Worm (Caenorhabditis elegans) whole organism, young adult: ENCODE measurements around the gene T28C12.1.
A peak's percentile ranks its signal among the peaks of the same experiment; 100 is the strongest.

ENCODE experiments used
- B0261.1 ChIP-seq: sonication (generic microtip); optimal IDR thresholded peaks from 2 replicates; lab custom pipeline; 2016; ENCODE audit warnings: mild to moderate bottlenecking, missing genetic modification characterization, moderate library complexity, missing compliant biosample characterization
- C06A6.2 ChIP-seq: fragments of 200-800 bp; sonication (Bioruptor generic); conservative IDR thresholded peaks from 2 replicates; pipeline ENCODE4 v1.3.6; 2022; ENCODE audit warnings: missing genetic modification characterization, missing compliant biosample characterization
- F52B5.7 ChIP-seq: sonication (generic microtip); optimal IDR thresholded peaks from 2 replicates; lab custom pipeline; 2016; ENCODE audit warnings: mild to moderate bottlenecking, missing genetic modification characterization, missing compliant biosample characterization
- K12H6.12 ChIP-seq: fragments of 200-800 bp; sonication (Bioruptor generic); optimal IDR thresholded peaks from 2 replicates; lab custom pipeline; 2018; ENCODE audit warnings: mild to moderate bottlenecking, missing genetic modification characterization, missing compliant biosample characterization
- T07F8.4 ChIP-seq: sonication (generic microtip); optimal IDR thresholded peaks from 2 replicates; lab custom pipeline; 2016; ENCODE audit warnings: mild to moderate bottlenecking, missing genetic modification characterization, moderate library complexity, missing compliant biosample characterization
- T26A5.8 ChIP-seq: sonication (generic microtip); optimal IDR thresholded peaks from 2 replicates; lab custom pipeline; 2016; ENCODE audit warnings: missing genetic modification characterization, missing compliant biosample characterization
- athp-1 ChIP-seq: sonication (generic microtip); optimal IDR thresholded peaks from 2 replicates; lab custom pipeline; 2017; ENCODE audit warnings: mild to moderate bottlenecking, missing genetic modification characterization, missing compliant biosample characterization
- attf-5 ChIP-seq: fragments of 200-800 bp; sonication (Bioruptor generic); optimal IDR thresholded peaks from 2 replicates; lab custom pipeline; 2018; ENCODE audit warnings: mild to moderate bottlenecking, missing genetic modification characterization, missing compliant biosample characterization
- cebp-1 ChIP-seq, 2 experiments: fragments of 200-800 bp in 1 of 2; sonication (Bioruptor generic) in 1 of 2; sonication (generic microtip) in 1 of 2; IDR thresholded peaks in 1 of 2; optimal IDR thresholded peaks in 1 of 2; 2 replicates each; pipeline versions ENCODE4 v1.3.6 to Lab custom; 2017 to 2022; ENCODE audit warnings: missing compliant biosample characterization in 2 of 2, missing genetic modification characterization in 2 of 2, mild to moderate bottlenecking in 1 of 2, missing genetic modification reagents in 1 of 2, moderate library complexity in 1 of 2
- ceh-91 ChIP-seq: fragments of 200-800 bp; sonication (Bioruptor generic); IDR thresholded peaks from 2 replicates; pipeline ENCODE4 v1.3.6; 2022; ENCODE audit warnings: missing genetic modification reagents, missing genetic modification characterization, missing compliant biosample characterization
- efl-1 ChIP-seq: fragments of 150-350 bp; optimal IDR thresholded peaks from 2 replicates; lab custom pipeline; 2014; ENCODE audit warnings: missing biosample characterization, missing genetic modification reagents, missing genetic modification characterization
- ekl-4 ChIP-seq: fragments of 200-800 bp; sonication (Bioruptor generic); IDR thresholded peaks from 2 replicates; pipeline ENCODE4 v1.3.6; 2022; ENCODE audit warnings: missing genetic modification reagents, missing genetic modification characterization, missing compliant biosample characterization
- let-526 ChIP-seq: fragments of 200-800 bp; sonication (Bioruptor generic); IDR thresholded peaks from 2 replicates; pipeline ENCODE4 v1.3.6; 2022; ENCODE audit warnings: missing genetic modification reagents, missing genetic modification characterization, missing compliant biosample characterization
- let-607 ChIP-seq, 2 experiments: fragments of 200-800 bp in 1 of 2; sonication (Bioruptor generic) in 1 of 2; sonication (generic microtip) in 1 of 2; optimal IDR thresholded peaks; 2 replicates each; lab custom pipeline; 2016 to 2018; ENCODE audit warnings: mild to moderate bottlenecking in 2 of 2, missing compliant biosample characterization in 2 of 2, missing genetic modification characterization in 2 of 2, moderate library complexity in 2 of 2, missing genotype in 1 of 2
- lin-26 ChIP-seq: fragments of 200-800 bp; sonication (Bioruptor generic); IDR thresholded peaks from 2 replicates; pipeline ENCODE4 v1.3.6; 2022; ENCODE audit warnings: missing genetic modification reagents, missing genetic modification characterization, missing compliant biosample characterization
- lin-54 ChIP-seq: fragments of 200-800 bp; sonication (Bioruptor generic); optimal IDR thresholded peaks from 2 replicates; lab custom pipeline; 2018; ENCODE audit warnings: mild to moderate bottlenecking, missing genetic modification characterization, missing compliant biosample characterization
- lsl-1 ChIP-seq: fragments of 200-800 bp; sonication (Bioruptor generic); optimal IDR thresholded peaks from 2 replicates; lab custom pipeline; 2018; ENCODE audit warnings: mild to moderate bottlenecking, missing genetic modification characterization, moderate library complexity, missing compliant biosample characterization
- madf-10 ChIP-seq: sonication (generic microtip); optimal IDR thresholded peaks from 2 replicates; lab custom pipeline; 2016; ENCODE audit warnings: mild to moderate bottlenecking, missing genetic modification characterization, missing compliant biosample characterization
- madf-3 ChIP-seq: fragments of 200-800 bp; sonication (Bioruptor generic); IDR thresholded peaks from 2 replicates; pipeline ENCODE4 v1.3.6; 2022; ENCODE audit warnings: missing genetic modification reagents, missing genetic modification characterization, missing compliant biosample characterization
- mcd-1 ChIP-seq: fragments of 200-800 bp; sonication (Bioruptor generic); IDR thresholded peaks from 2 replicates; pipeline ENCODE4 v1.3.6; 2022; ENCODE audit warnings: missing genetic modification reagents, missing genetic modification characterization, missing compliant biosample characterization
- mes-4 ChIP-seq: sonication (generic microtip); optimal IDR thresholded peaks from 2 replicates; lab custom pipeline; 2016; ENCODE audit warnings: missing genotype, missing genetic modification characterization, missing compliant biosample characterization
- nfyb-1 ChIP-seq: fragments of 200-800 bp; sonication (Bioruptor generic); IDR thresholded peaks from 2 replicates; pipeline ENCODE4 v1.3.6; 2022; ENCODE audit warnings: missing genetic modification reagents, missing genetic modification characterization, missing compliant biosample characterization
- nhr-90 ChIP-seq: sonication (generic microtip); optimal IDR thresholded peaks from 2 replicates; lab custom pipeline; 2016; ENCODE audit warnings: missing genotype, mild to moderate bottlenecking, missing genetic modification characterization, missing compliant biosample characterization
- pha-4 ChIP-seq: fragments of 150-350 bp; sonication (generic microtip); optimal IDR thresholded peaks from 2 replicates; lab custom pipeline; 2014; ENCODE audit warnings: missing biosample characterization, missing genetic modification reagents, missing genetic modification characterization
- rcor-1 ChIP-seq: fragments of 200-800 bp; sonication (Bioruptor generic); IDR thresholded peaks from 2 replicates; pipeline ENCODE4 v1.3.6; 2022; ENCODE audit warnings: missing genetic modification reagents, missing genetic modification characterization, missing compliant biosample characterization
- repo-1 ChIP-seq: sonication (generic microtip); optimal IDR thresholded peaks from 2 replicates; lab custom pipeline; 2017; ENCODE audit warnings: mild to moderate bottlenecking, missing genetic modification characterization, missing compliant biosample characterization
- rpc-1 ChIP-seq, 2 experiments: fragments of 150-350 bp in 1 of 2; sonication (generic microtip) in 1 of 2; optimal IDR thresholded peaks; 2 replicates each; lab custom pipeline; 2014 to 2018; ENCODE audit warnings: missing biosample characterization in 1 of 2, missing genetic modification characterization in 1 of 2, missing genetic modification reagents in 1 of 2, missing genotype in 1 of 2
- snpc-1.1 ChIP-seq: sonication (generic microtip); optimal IDR thresholded peaks from 2 replicates; lab custom pipeline; 2017; ENCODE audit warnings: missing genetic modification characterization, mild to moderate bottlenecking, missing compliant biosample characterization, antibody characterized with exemption, moderate library complexity, missing genotype, missing genetic modification reagents; ENCODE audit not compliant: insufficient read depth
- snpc-3.4 ChIP-seq: sonication (generic microtip); optimal IDR thresholded peaks from 2 replicates; lab custom pipeline; 2017; ENCODE audit warnings: missing genetic modification characterization, mild to moderate bottlenecking, missing compliant biosample characterization, antibody characterized with exemption, moderate library complexity, missing genotype, missing genetic modification reagents
- snpc-4 ChIP-seq, 5 experiments: fragments of 150-350 bp in 1 of 5; sonication (generic microtip) in 4 of 5; optimal IDR thresholded peaks; 2 replicates each; lab custom pipeline; 2014 to 2018; ENCODE audit warnings: missing genetic modification characterization in 5 of 5, missing biosample characterization in 3 of 5, antibody characterized with exemption in 2 of 5, mild to moderate bottlenecking in 2 of 5, missing compliant biosample characterization in 2 of 5, missing genotype in 2 of 5, moderate library complexity in 2 of 5, missing genetic modification reagents in 1 of 5
- tbx-9 ChIP-seq: sonication (generic microtip); optimal IDR thresholded peaks from 2 replicates; lab custom pipeline; 2016; ENCODE audit warnings: borderline replicate concordance, missing genetic modification characterization, inconsistent platforms, missing compliant biosample characterization
- zfh-2 ChIP-seq: fragments of 200-800 bp; sonication (Bioruptor generic); conservative IDR thresholded peaks from 2 replicates; pipeline ENCODE4 v1.3.6; 2022; ENCODE audit warnings: missing genetic modification reagents, missing genetic modification characterization, missing compliant biosample characterization
- ztf-26 ChIP-seq: sonication (generic microtip); optimal IDR thresholded peaks from 2 replicates; lab custom pipeline; 2017; ENCODE audit warnings: missing genetic modification characterization, missing compliant biosample characterization
- ztf-28 ChIP-seq: fragments of 200-800 bp; sonication (Bioruptor generic); IDR thresholded peaks from 2 replicates; pipeline ENCODE4 v1.3.6; 2022; ENCODE audit warnings: missing genetic modification reagents, missing genetic modification characterization, missing compliant biosample characterization
- ztf-3 ChIP-seq: fragments of 200-800 bp; sonication (Bioruptor generic); optimal IDR thresholded peaks from 2 replicates; lab custom pipeline; 2018; ENCODE audit warnings: mild to moderate bottlenecking, missing genetic modification characterization, missing compliant biosample characterization

T28C12.1 gene

DNA sequence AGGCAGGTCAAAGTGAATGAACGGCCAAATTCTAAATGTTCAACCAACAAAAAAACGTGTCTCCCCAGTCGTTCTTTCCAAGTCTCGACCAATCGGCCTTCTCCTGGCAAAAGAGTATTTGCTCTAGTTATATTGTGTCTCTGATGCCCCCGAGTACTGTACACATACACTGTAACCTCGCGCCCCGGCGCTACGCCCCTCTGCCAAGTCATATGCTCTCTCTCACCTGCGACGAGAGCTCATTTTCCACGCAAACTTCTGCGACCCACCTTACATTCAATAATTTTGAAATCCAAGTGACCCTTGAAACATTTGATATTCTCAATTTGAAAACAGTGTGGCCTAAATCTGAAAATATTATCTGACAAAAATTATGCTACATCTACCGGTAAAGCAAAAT, 25.5 kb downstream of the T28C12.1 start:
- TF ChIP-seq lin-54, result no peak
- TF ChIP-seq let-526 (GFP tag; lab: Robert Waterston, UW), result no peak
- TF ChIP-seq ztf-3 (GFP tag; lab: Kevin White, UChicago), result no peak
- peak; percentile 3 for TF ChIP-seq pha-4
- TF ChIP-seq zfh-2 (GFP tag; lab: Robert Waterston, UW), result peak; percentile 29; the same call in 1 of the 2 replicates
- no peak for TF ChIP-seq snpc-1.1 (tag; lab: Kevin White, UChicago)
- no peak for TF ChIP-seq snpc-3.4 (tag; lab: Kevin White, UChicago)
- no peak for TF ChIP-seq ekl-4

DNA sequence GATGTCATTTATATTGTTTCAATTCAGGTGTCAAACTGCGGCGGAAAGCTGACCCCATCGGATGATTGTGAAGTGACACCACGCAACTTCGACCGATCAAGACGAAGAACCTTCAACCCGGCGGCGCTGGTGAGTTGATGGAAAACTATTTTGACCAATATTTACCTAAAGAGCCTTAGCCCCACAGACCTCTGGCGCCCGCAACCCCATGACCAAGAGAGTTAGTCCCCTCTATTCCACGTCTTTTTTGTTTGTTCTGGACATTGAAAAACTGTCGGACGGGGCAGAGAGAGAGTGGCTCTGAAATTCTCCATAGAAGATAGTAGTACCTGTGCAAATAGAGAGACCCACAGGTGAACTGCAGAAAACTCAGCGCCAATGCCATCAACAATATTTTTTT, 27.0 kb downstream of the T28C12.1 start:
- TF ChIP-seq nfyb-1 (GFP tag; lab: Robert Waterston, UW) (0 out of 2 replicates have a peak, but pooled peaks have one; percentile 32), let-607 (tag; optimal IDR thresholded peaks at IDR 0.05; lab: Kevin White, UChicago) (no peak)
- TF ChIP-seq, all 124 proteins: peak for 1

DNA sequence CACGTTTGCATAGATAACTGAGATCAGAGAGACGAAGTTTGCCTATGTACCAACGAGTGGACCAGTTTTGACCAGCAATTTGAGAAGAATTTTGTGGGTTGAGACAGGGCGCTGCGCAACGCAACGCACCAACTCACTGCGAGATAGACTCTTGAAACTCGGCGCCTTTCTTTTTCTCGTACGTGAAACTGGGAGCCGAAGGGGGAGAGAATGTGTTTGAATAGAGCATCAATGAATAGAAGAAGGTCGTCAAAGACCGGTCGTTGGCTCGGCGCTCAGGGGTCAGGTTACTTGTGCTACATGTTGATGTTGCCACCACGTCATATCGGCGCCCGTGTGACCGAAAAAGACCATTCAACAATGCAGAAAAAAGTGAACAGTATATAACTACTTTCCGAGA, 27.8 kb downstream of the T28C12.1 start:
- TF ChIP-seq ztf-28, result no peak
- 0 out of 2 replicates have a peak, but pooled peaks have one; percentile 27 for TF ChIP-seq zfh-2 (GFP tag; lab: Robert Waterston, UW)
- TF ChIP-seq cebp-1 (GFP tag; IDR thresholded peaks at IDR 0.05; lab: Robert Waterston, UW), result no peak
- TF ChIP-seq cebp-1 (tag; optimal IDR thresholded peaks at IDR 0.05; lab: Kevin White, UChicago), result peak; percentile 0

DNA sequence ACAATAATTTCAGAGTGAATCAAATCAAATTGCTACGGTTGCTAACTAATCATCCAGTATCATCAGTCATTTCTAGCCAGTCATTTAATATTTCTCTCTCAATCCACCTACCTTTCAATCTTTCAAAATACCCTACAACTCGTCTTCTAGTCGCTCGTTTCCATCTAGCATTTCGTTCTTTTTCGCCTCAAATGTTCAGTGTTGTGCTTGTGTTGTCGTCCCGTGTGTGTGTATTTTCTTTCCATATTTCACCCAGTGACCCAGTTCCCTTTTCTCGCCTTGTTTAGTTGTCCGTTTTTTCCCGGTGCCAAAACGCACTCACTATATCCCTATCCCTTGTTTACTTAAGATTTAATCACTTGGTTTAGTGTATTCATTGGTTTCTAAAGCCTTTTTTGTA, 30.0 kb downstream of the T28C12.1 start:
- no peak for TF ChIP-seq nhr-90 (tag; lab: Kevin White, UChicago)
- TF ChIP-seq lsl-1 (GFP tag; lab: Kevin White, UChicago), result no peak
- no peak for TF ChIP-seq B0261.1 (tag; lab: Kevin White, UChicago)
- TF ChIP-seq mcd-1 (GFP tag; lab: Robert Waterston, UW), result no peak
- no peak for TF ChIP-seq snpc-4 (GFP tag; optimal IDR thresholded peaks at IDR 0.05; lab: Kevin White, UChicago)
- no peak for TF ChIP-seq snpc-4 (tag; optimal IDR thresholded peaks at IDR 0.05; lab: Kevin White, UChicago)
- TF ChIP-seq F52B5.7 (tag; lab: Kevin White, UChicago), result no peak
- TF ChIP-seq rpc-1 (optimal IDR thresholded peaks at IDR 0.05; lab: Kevin White, UChicago), result no peak
- no peak for TF ChIP-seq rpc-1 (tag; optimal IDR thresholded peaks at IDR 0.05; lab: Kevin White, UChicago)
- TF ChIP-seq ceh-91 (GFP tag; lab: Robert Waterston, UW), result no peak
- no peak for TF ChIP-seq tbx-9 (tag; lab: Kevin White, UChicago)
- TF ChIP-seq T26A5.8, result no peak
- TF ChIP-seq ztf-26 (tag; lab: Kevin White, UChicago), result no peak
- no peak for TF ChIP-seq attf-5 (GFP tag; lab: Kevin White, UChicago)

DNA sequence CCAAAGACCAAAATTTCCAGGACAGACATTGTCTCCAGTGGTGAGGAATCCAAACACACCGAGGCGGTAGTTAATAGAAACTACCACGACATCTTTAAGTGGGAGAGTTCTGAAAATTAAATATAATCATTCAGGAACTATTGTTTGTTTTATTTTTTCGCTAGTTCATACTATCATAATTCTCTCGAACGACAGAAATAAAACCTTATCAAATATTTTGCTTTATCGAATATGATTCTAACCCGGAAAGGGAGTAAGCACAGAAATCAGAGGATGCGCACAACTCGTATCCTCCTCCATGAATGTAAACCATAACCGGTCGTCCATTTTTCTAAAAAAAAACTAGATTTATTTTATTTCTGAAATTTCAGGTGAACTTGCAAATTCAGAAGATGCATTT, 33.1 kb downstream of the T28C12.1 start:
- TF ChIP-seq lin-26 (GFP tag; lab: Robert Waterston, UW), result no peak
- no peak for TF ChIP-seq K12H6.12 (tag; lab: Kevin White, UChicago)
- no peak for TF ChIP-seq athp-1 (tag; lab: Kevin White, UChicago)
- TF ChIP-seq madf-10 (tag; lab: Kevin White, UChicago), result no peak
- TF ChIP-seq ztf-28, result no peak
- TF ChIP-seq madf-3, result no peak
- TF ChIP-seq snpc-1.1 (tag; lab: Kevin White, UChicago), result no peak
- no peak for TF ChIP-seq efl-1 (GFP tag; lab: Kevin White, UChicago)
- no peak for TF ChIP-seq C06A6.2 (GFP tag; lab: Robert Waterston, UW)
- TF ChIP-seq mes-4 (tag; lab: Kevin White, UChicago), result no peak
- TF ChIP-seq snpc-4 (GFP tag; optimal IDR thresholded peaks at IDR 0.05; lab: Kevin White, UChicago), result no peak
- TF ChIP-seq snpc-4 (tag; optimal IDR thresholded peaks at IDR 0.05; lab: Kevin White, UChicago), result no peak
- no peak for TF ChIP-seq T07F8.4 (tag; lab: Kevin White, UChicago)
- TF ChIP-seq rcor-1 (GFP tag; lab: Robert Waterston, UW), result no peak
- no peak for TF ChIP-seq repo-1 (tag; lab: Kevin White, UChicago)
